Fruit fly (Drosophila melanogaster): ENCODE data around the gene CG17380.
A peak's percentile ranks its signal among the peaks of the same experiment; 100 is the strongest.

CG17380 gene

dm6 chr3R:23383723-23384122 lies 19.8 kb downstream of the CG17380 start (continued):
- TF ChIP-seq Oaz (GFP tag; IDR thresholded peaks at IDR 0.05) (0 out of 2 replicates have a peak, but pooled peaks have one; percentile 11), Optix (GFP tag; IDR thresholded peaks at IDR 0.05) (no peak), slbo (GFP tag; IDR thresholded peaks at IDR 0.05) (0 out of 2 replicates have a peak, but pooled peaks have one; percentile 24), CG15479 (GFP tag; optimal IDR thresholded peaks at IDR 0.05) (no peak), CG4360 (GFP tag; IDR thresholded peaks at IDR 0.05) (no peak), CG12659 (GFP tag; optimal IDR thresholded peaks at IDR 0.05) (no peak), CG31388 (GFP tag; optimal IDR thresholded peaks at IDR 0.05) (no peak), CG10321 (GFP tag; IDR thresholded peaks at IDR 0.05) (0 out of 2 replicates have a peak, but pooled peaks have one; percentile 7), corto (GFP tag; optimal IDR thresholded peaks at IDR 0.05) (no peak), Bdp1 (GFP tag; optimal IDR thresholded peaks at IDR 0.05) (no peak), CrebB (tag; optimal IDR thresholded peaks at IDR 0.05) (no peak), CG7839 (tag; optimal IDR thresholded peaks at IDR 0.05) (no peak), CG10462 (GFP tag; optimal IDR thresholded peaks at IDR 0.05) (no peak), Aef1 (GFP tag; IDR thresholded peaks at IDR 0.05) (no peak), Sin3A (optimal IDR thresholded peaks at IDR 0.05) (no peak), CG6175 (GFP tag; IDR thresholded peaks at IDR 0.05) (no peak), CG13894 (tag; optimal IDR thresholded peaks at IDR 0.05) (peak; percentile 70), emc (GFP tag; optimal IDR thresholded peaks at IDR 0.05) (no peak), Dbx (GFP tag; IDR thresholded peaks at IDR 0.05) (no peak), Med (GFP tag) (peak; percentile 13), Elba2 (GFP tag; optimal IDR thresholded peaks at IDR 0.05) (no peak), Hsf (GFP tag; optimal IDR thresholded peaks at IDR 0.05) (no peak), tx (GFP tag; optimal IDR thresholded peaks at IDR 0.05) (no peak), maf-S (GFP tag; optimal IDR thresholded peaks at IDR 0.05) (no peak), bsh (GFP tag; optimal IDR thresholded peaks at IDR 0.05) (peak in 1 of 2 experiments; percentile 5), dan (GFP tag; IDR thresholded peaks at IDR 0.05) (no peak), CG10274 (GFP tag; optimal IDR thresholded peaks at IDR 0.05) (no peak), CG13287 (GFP tag; IDR thresholded peaks at IDR 0.05; ENCODE audit: partially characterized antibody) (0 out of 2 replicates have a peak, but pooled peaks have one; percentile 12), tna (GFP tag; IDR thresholded peaks at IDR 0.05; ENCODE audit: partially characterized antibody) (no peak), CG9876 (GFP tag; optimal IDR thresholded peaks at IDR 0.05) (no peak), cg (GFP tag; optimal IDR thresholded peaks at IDR 0.05) (no peak), Dref (GFP tag; IDR thresholded peaks at IDR 0.05) (no peak), CG17912 (GFP tag; optimal IDR thresholded peaks at IDR 0.05) (no peak), inv (GFP tag; IDR thresholded peaks at IDR 0.05; ENCODE audit: partially characterized antibody) (no peak), CG18764 (GFP tag; optimal IDR thresholded peaks at IDR 0.05) (no peak), crol (GFP tag; IDR thresholded peaks at IDR 0.05) (peak; percentile 88), CG6654 (GFP tag; optimal IDR thresholded peaks at IDR 0.05) (no peak), Lim3 (GFP tag; IDR thresholded peaks at IDR 0.05) (no peak), CG4282 (GFP tag; optimal IDR thresholded peaks at IDR 0.05) (no peak), CG7271 (tag; optimal IDR thresholded peaks at IDR 0.05) (no peak), Doc2 (GFP tag; IDR thresholded peaks at IDR 0.05) (no peak), chinmo (GFP tag; IDR thresholded peaks at IDR 0.05; ENCODE audit: partially characterized antibody) (0 out of 4 replicates have a peak, but pooled peaks have one; percentile 8), CG10147 (GFP tag; optimal IDR thresholded peaks at IDR 0.05) (no peak), CG8089 (GFP tag; optimal IDR thresholded peaks at IDR 0.05) (no peak), CG5180 (GFP tag; optimal IDR thresholded peaks at IDR 0.05) (no peak), mirr (GFP tag; optimal IDR thresholded peaks at IDR 0.05) (no peak), pfk (GFP tag; optimal IDR thresholded peaks at IDR 0.05) (no peak), Hmx (GFP tag; optimal IDR thresholded peaks at IDR 0.05) (no peak), CG5953 (GFP tag; IDR thresholded peaks at IDR 0.05) (no peak)

All from whole organism, embryonic.